Worm (Caenorhabditis elegans) whole organism, late embryonic: ENCODE results near the gene srh-185.

Experiments
- C38D4.7 ChIP-seq: fragments of 200-800 bp; sonication (Bioruptor generic); optimal IDR thresholded peaks from 2 replicates; lab custom pipeline; 2018; ENCODE audit warnings: mild to moderate bottlenecking, missing genetic modification characterization, moderate library complexity, missing compliant biosample characterization
- K09A11.1 ChIP-seq: sonication (generic microtip); optimal IDR thresholded peaks from 2 replicates; lab custom pipeline; 2017; ENCODE audit warnings: antibody characterized with exemption, mild to moderate bottlenecking, missing genetic modification characterization, missing compliant biosample characterization; ENCODE audit not compliant: insufficient read depth
- T23F11.4 ChIP-seq: fragments of 200-800 bp; sonication (Bioruptor generic); optimal IDR thresholded peaks from 2 replicates; lab custom pipeline; 2018; ENCODE audit warnings: mild to moderate bottlenecking, missing genetic modification characterization, missing compliant biosample characterization
- Y22D7AL.16 ChIP-seq: sonication (generic microtip); optimal IDR thresholded peaks from 2 replicates; lab custom pipeline; 2016; ENCODE audit warnings: missing genetic modification characterization, missing compliant biosample characterization
- ceh-14 ChIP-seq: sonication (generic microtip); optimal IDR thresholded peaks from 2 replicates; lab custom pipeline; 2016; ENCODE audit warnings: missing genotype, missing genetic modification characterization, missing compliant biosample characterization
- ceh-19 ChIP-seq: fragments of 200-800 bp; sonication (Bioruptor generic); optimal IDR thresholded peaks from 2 replicates; lab custom pipeline; 2018; ENCODE audit warnings: mild to moderate bottlenecking, missing genetic modification characterization, missing compliant biosample characterization
- ceh-2 ChIP-seq: sonication (generic microtip); optimal IDR thresholded peaks from 2 replicates; lab custom pipeline; 2016; ENCODE audit warnings: missing genotype, missing genetic modification characterization, missing compliant biosample characterization
- ceh-22 ChIP-seq: sonication (generic microtip); optimal IDR thresholded peaks from 2 replicates; lab custom pipeline; 2017; ENCODE audit warnings: missing biosample characterization, missing genetic modification characterization
- ceh-24 ChIP-seq: sonication (generic microtip); optimal IDR thresholded peaks from 2 replicates; lab custom pipeline; 2016; ENCODE audit warnings: mild to moderate bottlenecking, missing genetic modification characterization, missing compliant biosample characterization
- ceh-30 ChIP-seq: fragments of 150-350 bp; optimal IDR thresholded peaks from 2 replicates; lab custom pipeline; 2014; ENCODE audit warnings: missing biosample characterization, missing genetic modification characterization
- ceh-31 ChIP-seq: sonication (generic microtip); optimal IDR thresholded peaks from 2 replicates; lab custom pipeline; 2016; ENCODE audit warnings: missing genetic modification characterization, missing compliant biosample characterization
- ceh-45 ChIP-seq: fragments of 200-800 bp; sonication (Bioruptor generic); IDR thresholded peaks from 2 replicates; pipeline ENCODE4 v1.3.6; 2022; ENCODE audit warnings: missing genetic modification reagents, missing genetic modification characterization, missing compliant biosample characterization
- ceh-48 ChIP-seq: sonication (generic microtip); optimal IDR thresholded peaks from 2 replicates; lab custom pipeline; 2016; ENCODE audit warnings: missing genetic modification characterization, inconsistent platforms, missing compliant biosample characterization
- ceh-9 ChIP-seq: sonication (generic microtip); optimal IDR thresholded peaks from 2 replicates; lab custom pipeline; 2016; ENCODE audit warnings: mild to moderate bottlenecking, missing genetic modification characterization, inconsistent platforms, missing compliant biosample characterization
- che-1 ChIP-seq: sonication (generic microtip); optimal IDR thresholded peaks from 2 replicates; lab custom pipeline; 2016; ENCODE audit warnings: mild to moderate bottlenecking, missing genetic modification characterization, missing compliant biosample characterization
- dmd-4 ChIP-seq: sonication (generic microtip); optimal IDR thresholded peaks from 2 replicates; lab custom pipeline; 2016; ENCODE audit warnings: borderline replicate concordance, missing genetic modification characterization, missing compliant biosample characterization
- elt-2 ChIP-seq: sonication (generic microtip); optimal IDR thresholded peaks from 2 replicates; lab custom pipeline; 2016; ENCODE audit warnings: missing genetic modification reagents, missing genetic modification characterization, missing compliant biosample characterization
- elt-4 ChIP-seq: sonication (generic microtip); optimal IDR thresholded peaks from 2 replicates; lab custom pipeline; 2016; ENCODE audit warnings: missing genetic modification characterization, missing compliant biosample characterization
- ets-4 ChIP-seq: sonication (generic microtip); optimal IDR thresholded peaks from 2 replicates; lab custom pipeline; 2016; ENCODE audit warnings: missing genetic modification characterization, missing compliant biosample characterization
- eyg-1 ChIP-seq: sonication (generic microtip); optimal IDR thresholded peaks from 2 replicates; lab custom pipeline; 2016; ENCODE audit warnings: missing genotype, missing genetic modification characterization, missing compliant biosample characterization
- fax-1 ChIP-seq: sonication (generic microtip); optimal IDR thresholded peaks from 2 replicates; lab custom pipeline; 2016; ENCODE audit warnings: missing genotype, missing genetic modification characterization, missing compliant biosample characterization
- fkh-6 ChIP-seq: sonication (generic microtip); optimal IDR thresholded peaks from 2 replicates; lab custom pipeline; 2016; ENCODE audit warnings: missing genetic modification characterization, missing compliant biosample characterization
- gmeb-2 ChIP-seq: sonication (generic microtip); optimal IDR thresholded peaks from 2 replicates; lab custom pipeline; 2016; ENCODE audit warnings: missing genetic modification characterization, inconsistent platforms, missing compliant biosample characterization
- hlh-30 ChIP-seq: sonication (generic microtip); optimal IDR thresholded peaks from 2 replicates; lab custom pipeline; 2017; ENCODE audit warnings: antibody characterized with exemption, missing genetic modification characterization, missing compliant biosample characterization; ENCODE audit not compliant: insufficient read depth
- hlh-6 ChIP-seq: sonication (generic microtip); optimal IDR thresholded peaks from 2 replicates; lab custom pipeline; 2016; ENCODE audit warnings: missing genotype, missing genetic modification characterization, missing compliant biosample characterization
- lim-6 ChIP-seq: sonication (generic microtip); optimal IDR thresholded peaks from 2 replicates; lab custom pipeline; 2016; ENCODE audit warnings: missing genetic modification characterization, missing compliant biosample characterization
- lin-11 ChIP-seq: fragments of 200-800 bp; sonication (Bioruptor generic); optimal IDR thresholded peaks from 2 replicates; lab custom pipeline; 2018; ENCODE audit warnings: mild to moderate bottlenecking, missing genetic modification characterization, missing compliant biosample characterization
- madf-2 ChIP-seq: sonication (generic microtip); optimal IDR thresholded peaks from 2 replicates; lab custom pipeline; 2017; ENCODE audit warnings: missing genetic modification characterization, missing compliant biosample characterization
- nhr-232 ChIP-seq: sonication (generic microtip); optimal IDR thresholded peaks from 2 replicates; lab custom pipeline; 2016; ENCODE audit warnings: missing genetic modification characterization, missing compliant biosample characterization
- odd-2 ChIP-seq: sonication (generic microtip); optimal IDR thresholded peaks from 2 replicates; lab custom pipeline; 2017; ENCODE audit warnings: antibody characterized with exemption, mild to moderate bottlenecking, missing genetic modification characterization, missing compliant biosample characterization
- pax-1 ChIP-seq: fragments of 150-350 bp; optimal IDR thresholded peaks from 2 replicates; lab custom pipeline; 2014; ENCODE audit warnings: missing biosample characterization, missing genetic modification characterization
- pha-2 ChIP-seq: sonication (generic microtip); optimal IDR thresholded peaks from 2 replicates; lab custom pipeline; 2017; ENCODE audit warnings: mild to moderate bottlenecking, missing genetic modification characterization, missing compliant biosample characterization
- pqm-1 ChIP-seq: sonication (generic microtip); optimal IDR thresholded peaks from 2 replicates; lab custom pipeline; 2016; ENCODE audit warnings: missing genetic modification characterization, missing compliant biosample characterization
- pros-1 ChIP-seq: fragments of 150-350 bp; optimal IDR thresholded peaks from 2 replicates; lab custom pipeline; 2014; ENCODE audit warnings: missing biosample characterization, missing genetic modification reagents, missing genetic modification characterization
- ref-2 ChIP-seq: sonication (generic microtip); optimal IDR thresholded peaks from 2 replicates; lab custom pipeline; 2016; ENCODE audit warnings: missing genetic modification characterization, missing compliant biosample characterization
- sdc-2 ChIP-seq: sonication (generic microtip); optimal IDR thresholded peaks from 2 replicates; lab custom pipeline; 2016; ENCODE audit warnings: missing genotype, missing genetic modification characterization, missing compliant biosample characterization
- sox-4 ChIP-seq: sonication (generic microtip); optimal IDR thresholded peaks from 2 replicates; lab custom pipeline; 2017; ENCODE audit warnings: mild to moderate bottlenecking, missing genetic modification characterization, inconsistent platforms, missing compliant biosample characterization
- syd-9 ChIP-seq: sonication (generic microtip); optimal IDR thresholded peaks from 2 replicates; lab custom pipeline; 2016; ENCODE audit warnings: mild to moderate bottlenecking, missing genetic modification characterization, moderate library complexity, missing compliant biosample characterization
- tbx-7 ChIP-seq: sonication (generic microtip); optimal IDR thresholded peaks from 2 replicates; lab custom pipeline; 2016; ENCODE audit warnings: missing genotype, missing genetic modification characterization, missing compliant biosample characterization
- ttx-3 ChIP-seq: sonication (generic microtip); optimal IDR thresholded peaks from 2 replicates; lab custom pipeline; 2016; ENCODE audit warnings: missing genetic modification reagents, missing genetic modification characterization, missing compliant biosample characterization
- unc-55 ChIP-seq: sonication (generic microtip); optimal IDR thresholded peaks from 2 replicates; lab custom pipeline; 2017; ENCODE audit warnings: missing biosample characterization, missing genetic modification reagents, missing genetic modification characterization
- unc-86 ChIP-seq: sonication (generic microtip); optimal IDR thresholded peaks from 2 replicates; lab custom pipeline; 2016; ENCODE audit warnings: missing genetic modification characterization, missing compliant biosample characterization
- zip-5 ChIP-seq: sonication (generic microtip); optimal IDR thresholded peaks from 2 replicates; lab custom pipeline; 2016; ENCODE audit warnings: missing genetic modification characterization, missing compliant biosample characterization

Gene srh-185

ce11 chrV:3065928-3066327 is at the start of gene srh-185:
Gene srh-185, plus strand, starts transcription at chrV:3066228.
- TF ChIP-seq eyg-1 (tag; lab: Kevin White, UChicago) (no peak), ceh-22 (tag; lab: Kevin White, UChicago) (no peak), che-1 (tag; lab: Kevin White, UChicago) (no peak), ceh-14 (tag; lab: Kevin White, UChicago) (no peak), pha-2 (no peak), elt-4 (tag; lab: Kevin White, UChicago) (no peak), T23F11.4 (GFP tag; lab: Kevin White, UChicago) (no peak), odd-2 (no peak), pros-1 (tag; lab: Kevin White, UChicago) (no peak), ttx-3 (tag; lab: Kevin White, UChicago) (no peak), lin-11 (tag; lab: Kevin White, UChicago) (no peak), unc-55 (GFP tag; lab: Kevin White, UChicago) (no peak), elt-2 (tag; lab: Kevin White, UChicago) (no peak), fkh-6 (tag; lab: Kevin White, UChicago) (no peak), madf-2 (tag; lab: Kevin White, UChicago) (no peak), ceh-45 (GFP tag; lab: Robert Waterston, UW) (no peak), tbx-7 (tag; lab: Kevin White, UChicago) (no peak)

- TF ChIP-seq ceh-48 (tag; lab: Kevin White, UChicago) (no peak), hlh-6 (tag; lab: Kevin White, UChicago) (no peak), nhr-232 (tag; lab: Kevin White, UChicago) (no peak), elt-2 (tag; lab: Kevin White, UChicago) (no peak), ceh-31 (tag; lab: Kevin White, UChicago) (no peak), pha-2 (no peak), sdc-2 (tag; lab: Kevin White, UChicago) (no peak), eyg-1 (tag; lab: Kevin White, UChicago) (no peak), K09A11.1 (tag; lab: Kevin White, UChicago) (no peak), ceh-24 (tag; lab: Kevin White, UChicago) (no peak), odd-2 (no peak)
- TF ChIP-seq, all 69 proteins: peak for 0
Observed at ce11 chrV:3017930-3018329, 48.1 kb upstream of the srh-185 start.

- TF ChIP-seq dmd-4 (tag; lab: Kevin White, UChicago) (no peak), madf-2 (tag; lab: Kevin White, UChicago) (no peak), fax-1 (tag; lab: Kevin White, UChicago) (no peak), C38D4.7 (no peak), Y22D7AL.16 (tag; lab: Kevin White, UChicago) (no peak), zip-5 (tag; lab: Kevin White, UChicago) (no peak), lim-6 (tag; lab: Kevin White, UChicago) (no peak)
- TF ChIP-seq, all 69 proteins: peak for 0
Observed at ce11 chrV:3021306-3021705, 44.7 kb upstream of the srh-185 start, which contains the start of gene irld-12. Gene irld-12, minus strand, starts transcription at chrV:3021406.

- TF ChIP-seq ttx-3 (tag; lab: Kevin White, UChicago) (no peak), sox-4 (tag; lab: Kevin White, UChicago) (no peak), ceh-30 (tag; lab: Kevin White, UChicago) (no peak), unc-55 (GFP tag; lab: Kevin White, UChicago) (no peak), syd-9 (tag; lab: Kevin White, UChicago) (no peak), nhr-232 (tag; lab: Kevin White, UChicago) (no peak)
Observed at ce11 chrV:3024274-3024673, 41.8 kb upstream of the srh-185 start, which contains the start of gene asp-8. Gene asp-8, plus strand, starts transcription at chrV:3024549.

ce11 chrV:3028205-3028604 is 37.8 kb upstream of the srh-185 start, which contains the start of gene asp-7:
Gene asp-7, plus strand, starts transcription at chrV:3028285.
- TF ChIP-seq ceh-19 (GFP tag; lab: Kevin White, UChicago) (no peak), lin-11 (tag; lab: Kevin White, UChicago) (no peak), C38D4.7 (no peak), pqm-1 (no peak), pros-1 (tag; lab: Kevin White, UChicago) (no peak), hlh-30 (no peak), sox-4 (tag; lab: Kevin White, UChicago) (no peak), ceh-9 (tag; lab: Kevin White, UChicago) (no peak), madf-2 (tag; lab: Kevin White, UChicago) (no peak), ceh-30 (tag; lab: Kevin White, UChicago) (no peak), pax-1 (no peak), ref-2 (tag; lab: Kevin White, UChicago) (no peak), gmeb-2 (tag; lab: Kevin White, UChicago) (no peak), ceh-2 (tag; lab: Kevin White, UChicago) (no peak), tbx-7 (tag; lab: Kevin White, UChicago) (no peak), ets-4 (tag; lab: Kevin White, UChicago) (no peak), unc-86 (tag; lab: Kevin White, UChicago) (no peak), odd-2 (no peak), syd-9 (tag; lab: Kevin White, UChicago) (no peak)
